Fruit fly (Drosophila melanogaster): ENCODE data around the gene Epp.

- no peak for TF ChIP-seq Dfd (GFP tag; optimal IDR thresholded peaks at IDR 0.05)
- TF ChIP-seq psq (GFP tag; optimal IDR thresholded peaks at IDR 0.05): no peak
- no peak for TF ChIP-seq fru (GFP tag; optimal IDR thresholded peaks at IDR 0.05)
- TF ChIP-seq Mio (GFP tag; optimal IDR thresholded peaks at IDR 0.05): no peak
- TF ChIP-seq ey (GFP tag; optimal IDR thresholded peaks at IDR 0.05): no peak
- no peak for TF ChIP-seq Abd-B (GFP tag; optimal IDR thresholded peaks at IDR 0.05)
- no peak for TF ChIP-seq br (GFP tag; optimal IDR thresholded peaks at IDR 0.05)
- TF ChIP-seq Hr78 (GFP tag; optimal IDR thresholded peaks at IDR 0.05): no peak
- no peak for TF ChIP-seq dsf (GFP tag; optimal IDR thresholded peaks at IDR 0.05; ENCODE audit: borderline replicate concordance)
Observed at dm6 chr3R:24026503-24026902, 33.8 kb upstream of the Epp start.

All from whole organism, wandering third instar larva.